Fruit fly (Drosophila melanogaster) whole organism, embryonic: ENCODE data around the gene CG7362.

ENCODE experiments used
- BEAF-32 ChIP-seq: fragments of 200-800 bp; sonication (Bioruptor generic); optimal IDR thresholded peaks from 3 replicates; lab custom pipeline; 2017; ENCODE audit warnings: missing biosample characterization, missing genetic modification characterization, mild to moderate bottlenecking, moderate library complexity, missing genetic modification reagents
- BtbVII ChIP-seq: fragments of 200-800 bp; sonication (Bioruptor generic); optimal IDR thresholded peaks from 3 replicates; lab custom pipeline; 2017; ENCODE audit warnings: missing biosample characterization, mild to moderate bottlenecking, missing genetic modification characterization
- CG10366 ChIP-seq: fragments of 200-800 bp; sonication (Bioruptor generic); IDR thresholded peaks from 2 replicates; pipeline ENCODE4 v1.3.6; 2022; ENCODE audit warnings: missing biosample characterization, missing genetic modification characterization
- CG11504 ChIP-seq: fragments of 200-800 bp; sonication (Bioruptor generic); optimal IDR thresholded peaks from 3 replicates; lab custom pipeline; 2019; ENCODE audit warnings: missing biosample characterization, mild to moderate bottlenecking, missing genetic modification characterization, moderate library complexity
- CG11696 ChIP-seq: fragments of 200-800 bp; sonication (Bioruptor generic); IDR thresholded peaks from 2 replicates; pipeline ENCODE4 v1.3.6; 2022; ENCODE audit warnings: missing biosample characterization, missing genetic modification characterization
- CG12391 ChIP-seq: fragments of 200-800 bp; sonication (Bioruptor generic); optimal IDR thresholded peaks from 3 replicates; lab custom pipeline; 2018; ENCODE audit warnings: missing biosample characterization, mild to moderate bottlenecking, missing genetic modification characterization, moderate library complexity
- CG12769 ChIP-seq: fragments of 200-800 bp; sonication (Bioruptor generic); optimal IDR thresholded peaks from 2 replicates; lab custom pipeline; 2019; ENCODE audit warnings: missing biosample characterization, mild to moderate bottlenecking, missing genetic modification characterization, moderate library complexity
- CG15011 ChIP-seq: fragments of 200-800 bp; sonication (Bioruptor generic); optimal IDR thresholded peaks from 3 replicates; lab custom pipeline; 2018; ENCODE audit warnings: missing biosample characterization, mild to moderate bottlenecking, missing genetic modification characterization
- CG16863 ChIP-seq: fragments of 200-800 bp; sonication (Bioruptor generic); optimal IDR thresholded peaks from 3 replicates; lab custom pipeline; 2016; ENCODE audit warnings: missing biosample characterization, missing genetic modification characterization
- CG17359 ChIP-seq: fragments of 200-800 bp; sonication (Bioruptor generic); optimal IDR thresholded peaks from 3 replicates; lab custom pipeline; 2018; ENCODE audit warnings: missing biosample characterization, mild to moderate bottlenecking, missing genetic modification characterization, moderate library complexity
- CG30431 ChIP-seq: fragments of 200-800 bp; sonication (Bioruptor generic); optimal IDR thresholded peaks from 2 replicates; lab custom pipeline; 2017; ENCODE audit warnings: missing biosample characterization, missing genetic modification characterization
- CG3726 ChIP-seq: fragments of 200-800 bp; sonication (Bioruptor generic); IDR thresholded peaks from 3 replicates; pipeline ENCODE4, ENCODE4 v1.3.6; 2022; ENCODE audit warnings: missing biosample characterization, missing genetic modification characterization
- CG4707 ChIP-seq: fragments of 200-800 bp; sonication (Bioruptor generic); optimal IDR thresholded peaks from 2 replicates; lab custom pipeline; 2018; ENCODE audit warnings: missing biosample characterization, mild to moderate bottlenecking, missing genetic modification characterization, moderate library complexity
- CG5245 ChIP-seq: fragments of 200-800 bp; sonication (Bioruptor generic); optimal IDR thresholded peaks from 3 replicates; lab custom pipeline; 2016; ENCODE audit warnings: missing biosample characterization, missing genetic modification characterization
- CG6791 ChIP-seq: fragments of 200-800 bp; sonication (Bioruptor generic); IDR thresholded peaks from 3 replicates; pipeline ENCODE4 v1.3.6; 2022; ENCODE audit warnings: missing biosample characterization, missing genetic modification characterization; ENCODE audit not compliant: partially characterized antibody
- CG7556 ChIP-seq: fragments of 200-800 bp; sonication (Bioruptor generic); optimal IDR thresholded peaks from 2 replicates; lab custom pipeline; 2017; ENCODE audit warnings: missing biosample characterization, mild to moderate bottlenecking, missing genetic modification characterization
- CG7839 ChIP-seq: fragments of 200-800 bp; sonication (Bioruptor generic); optimal IDR thresholded peaks from 3 replicates; lab custom pipeline; 2018; ENCODE audit warnings: missing biosample characterization, mild to moderate bottlenecking, missing genetic modification characterization, moderate library complexity
- CG8281 ChIP-seq: fragments of 200-800 bp; sonication (Bioruptor generic); optimal IDR thresholded peaks from 2 replicates; lab custom pipeline; 2018; ENCODE audit warnings: missing biosample characterization, mild to moderate bottlenecking, missing genetic modification characterization, moderate library complexity
- CG8924 ChIP-seq: fragments of 200-800 bp; optimal IDR thresholded peaks from 3 replicates; lab custom pipeline; 2019; ENCODE audit warnings: missing biosample characterization, mild to moderate bottlenecking, missing genetic modification characterization, moderate library complexity
- Drgx ChIP-seq: fragments of 200-800 bp; sonication (Bioruptor generic); IDR thresholded peaks from 2 replicates; pipeline ENCODE4 v1.3.6; 2022; ENCODE audit warnings: missing biosample characterization, missing genetic modification characterization
- Ets65A ChIP-seq: fragments of 200-800 bp; sonication (Bioruptor generic); peaks from one replicate; lab custom pipeline; 2016; ENCODE audit warnings: missing biosample characterization, missing genetic modification characterization
- H2.0 ChIP-seq: fragments of 200-800 bp; sonication (Bioruptor generic); IDR thresholded peaks from 2 replicates; pipeline ENCODE4 v1.3.6; 2022; ENCODE audit warnings: missing biosample characterization, missing genetic modification characterization
- HLH54F ChIP-seq: fragments of 200-800 bp; sonication (Bioruptor generic); optimal IDR thresholded peaks from 3 replicates; lab custom pipeline; 2016; ENCODE audit warnings: missing biosample characterization, missing genetic modification characterization
- Hr51 ChIP-seq, 2 experiments: fragments of 200-800 bp; sonication (Bioruptor generic); optimal IDR thresholded peaks; 2 replicates in 1 of 2; 3 replicates in 1 of 2; lab custom pipeline; 2016 to 2018; ENCODE audit warnings: missing biosample characterization in 2 of 2, missing genetic modification characterization in 2 of 2, mild to moderate bottlenecking in 1 of 2, moderate library complexity in 1 of 2
- Kr ChIP-seq: fragments of 200-800 bp; sonication (Bioruptor generic); optimal IDR thresholded peaks from 2 replicates; lab custom pipeline; 2017; ENCODE audit warnings: missing biosample characterization, mild to moderate bottlenecking, missing genetic modification characterization
- NFAT ChIP-seq: fragments of 200-800 bp; sonication (Bioruptor generic); IDR thresholded peaks from 2 replicates; pipeline ENCODE4 v1.3.6; 2022; ENCODE audit warnings: missing biosample characterization, missing genetic modification characterization
- Nf-YA ChIP-seq: fragments of 200-800 bp; sonication (Bioruptor generic); IDR thresholded peaks from 2 replicates; pipeline ENCODE4 v1.3.6; 2022; ENCODE audit warnings: missing biosample characterization, missing genetic modification characterization
- Optix ChIP-seq: fragments of 200-800 bp; sonication (Bioruptor generic); IDR thresholded peaks from 3 replicates; pipeline ENCODE4 v1.3.6; 2022; ENCODE audit warnings: missing biosample characterization, missing genetic modification characterization
- Pdp1 ChIP-seq, 2 experiments: fragments of 200-800 bp; sonication (Bioruptor generic); optimal IDR thresholded peaks; 3 replicates each; lab custom pipeline; 2016; ENCODE audit warnings: missing biosample characterization in 2 of 2, missing genetic modification characterization in 2 of 2, mild to moderate bottlenecking in 1 of 2, moderate library complexity in 1 of 2
- Trl ChIP-seq, 3 experiments: fragments of >200 bp in 2 of 3; fragments of 200-800 bp in 1 of 3; sonication (Bioruptor generic) in 1 of 3; optimal IDR thresholded peaks; 2 replicates in 1 of 3; 3 replicates in 2 of 3; lab custom pipeline; 2016 to 2017; ENCODE audit warnings: missing biosample characterization in 1 of 3, missing genetic modification characterization in 1 of 3
- ab ChIP-seq: fragments of 200-800 bp; sonication (Bioruptor generic); optimal IDR thresholded peaks from 2 replicates; lab custom pipeline; 2016; ENCODE audit warnings: missing biosample characterization, missing genetic modification characterization
- br ChIP-seq: fragments of >200 bp; optimal IDR thresholded peaks from 2 replicates; lab custom pipeline; 2017
- bsh ChIP-seq, 2 experiments: fragments of 200-800 bp; sonication (Bioruptor generic); optimal IDR thresholded peaks; 2 replicates each; lab custom pipeline; 2017 to 2018; ENCODE audit warnings: mild to moderate bottlenecking in 2 of 2, missing biosample characterization in 2 of 2, missing genetic modification characterization in 2 of 2, moderate library complexity in 1 of 2
- dan ChIP-seq: fragments of 200-800 bp; sonication (Bioruptor generic); IDR thresholded peaks from 2 replicates; pipeline ENCODE4 v1.3.6; 2022; ENCODE audit warnings: missing biosample characterization, missing genetic modification characterization
- disco-r ChIP-seq: fragments of 200-800 bp; sonication (Bioruptor generic); optimal IDR thresholded peaks from 2 replicates; lab custom pipeline; 2016; ENCODE audit warnings: missing biosample characterization, missing genetic modification characterization
- gsb ChIP-seq: fragments of 200-800 bp; sonication (Bioruptor generic); IDR thresholded peaks from 2 replicates; pipeline ENCODE4 v1.3.6; 2022; ENCODE audit warnings: missing biosample characterization, missing genetic modification characterization
- hkb ChIP-seq, 2 experiments: fragments of 200-800 bp in 1 of 2; fragments of >200 bp in 1 of 2; sonication (Bioruptor generic) in 1 of 2; IDR thresholded peaks in 1 of 2; optimal IDR thresholded peaks in 1 of 2; 2 replicates each; pipeline versions ENCODE4 v1.3.6 to Lab custom; 2017 to 2022; ENCODE audit warnings: missing biosample characterization in 1 of 2, missing genetic modification characterization in 1 of 2
- inv ChIP-seq: fragments of 200-800 bp; sonication (Bioruptor generic); IDR thresholded peaks from 2 replicates; pipeline ENCODE4 v1.3.6; 2022; ENCODE audit warnings: missing biosample characterization, missing genetic modification characterization; ENCODE audit not compliant: partially characterized antibody
- knrl ChIP-seq: fragments of 200-800 bp; sonication (Bioruptor generic); IDR thresholded peaks from 3 replicates; pipeline ENCODE4 v1.3.6; 2022; ENCODE audit warnings: missing biosample characterization, missing genetic modification characterization; ENCODE audit not compliant: partially characterized antibody
- nmo ChIP-seq: fragments of 200-800 bp; sonication (Bioruptor generic); optimal IDR thresholded peaks from 2 replicates; lab custom pipeline; 2018; ENCODE audit warnings: missing biosample characterization, mild to moderate bottlenecking, missing genetic modification characterization, moderate library complexity
- nom ChIP-seq: fragments of 200-800 bp; sonication (Bioruptor generic); optimal IDR thresholded peaks from 2 replicates; lab custom pipeline; 2017; ENCODE audit warnings: missing biosample characterization, missing genetic modification characterization, mild to moderate bottlenecking, moderate library complexity, missing genetic modification reagents
- pho ChIP-seq: fragments of 200-800 bp; sonication (Bioruptor generic); optimal IDR thresholded peaks from 2 replicates; lab custom pipeline; 2016; ENCODE audit warnings: missing biosample characterization, missing genetic modification characterization
- pita ChIP-seq: fragments of 200-800 bp; sonication (Bioruptor generic); optimal IDR thresholded peaks from 2 replicates; lab custom pipeline; 2017; ENCODE audit warnings: missing biosample characterization, mild to moderate bottlenecking, missing genetic modification characterization
- rib ChIP-seq: fragments of 200-800 bp; sonication (Bioruptor generic); IDR thresholded peaks from 2 replicates; pipeline ENCODE4 v1.3.6; 2022; ENCODE audit warnings: missing biosample characterization, missing genetic modification characterization
- slbo ChIP-seq: fragments of 200-800 bp; sonication (Bioruptor generic); IDR thresholded peaks from 2 replicates; pipeline ENCODE4 v1.3.6; 2022; ENCODE audit warnings: missing biosample characterization, missing genetic modification characterization
- sr ChIP-seq: fragments of 200-800 bp; sonication (Bioruptor generic); IDR thresholded peaks from 3 replicates; pipeline ENCODE4 v1.3.6; 2022; ENCODE audit warnings: missing biosample characterization, missing genetic modification characterization
- sug ChIP-seq: fragments of 200-800 bp; optimal IDR thresholded peaks from 2 replicates; lab custom pipeline; 2019; ENCODE audit warnings: missing biosample characterization, mild to moderate bottlenecking, missing genetic modification characterization, moderate library complexity
- vfl ChIP-seq: fragments of 200-800 bp; sonication (Bioruptor generic); optimal IDR thresholded peaks from 2 replicates; lab custom pipeline; 2016; ENCODE audit warnings: missing biosample characterization, missing genetic modification characterization
- z ChIP-seq: fragments of 200-800 bp; sonication (Bioruptor generic); IDR thresholded peaks from 3 replicates; pipeline ENCODE4 v1.3.6; 2022; ENCODE audit warnings: missing biosample characterization, missing genetic modification characterization
- zen ChIP-seq: fragments of 200-800 bp; sonication (Bioruptor generic); optimal IDR thresholded peaks from 3 replicates; lab custom pipeline; 2018; ENCODE audit warnings: missing biosample characterization, mild to moderate bottlenecking, missing genetic modification characterization, moderate library complexity

The CG7362 gene

dm6 chr3R:14720130-14720529 lies 34.1 kb downstream of the CG7362 start (continued):
- TF ChIP-seq CG6791 (GFP tag; lab: Robert Waterston, UW) (no peak), Ets65A (GFP tag; lab: Kevin White, UChicago) (peak; percentile 8), gsb (GFP tag; lab: Robert Waterston, UW) (no peak), hkb (optimal IDR thresholded peaks at IDR 0.05; lab: Kevin White, UChicago) (no peak), hkb (GFP tag; IDR thresholded peaks at IDR 0.05; lab: Robert Waterston, UW) (no peak), CG7839 (peak; percentile 19), CG3726 (GFP tag; lab: Robert Waterston, UW) (no peak), vfl (GFP tag; lab: Kevin White, UChicago) (no peak), rib (no peak), CG7556 (GFP tag; lab: Kevin White, UChicago) (no peak), pho (GFP tag; lab: Kevin White, UChicago) (no peak), Nf-YA (GFP tag; lab: Robert Waterston, UW) (no peak), nom (GFP tag; lab: Kevin White, UChicago) (no peak), CG12391 (peak; percentile 19), CG15011 (no peak), bsh (GFP tag; optimal IDR thresholded peaks at IDR 0.05; lab: Kevin White, UChicago) (peak in 1 of 2 experiments; percentile 37), z (GFP tag; lab: Robert Waterston, UW) (no peak), CG16863 (GFP tag; lab: Kevin White, UChicago) (no peak), zen (tag; lab: Kevin White, UChicago) (no peak), Pdp1 (GFP tag; optimal IDR thresholded peaks at IDR 0.05; lab: Kevin White, UChicago) (peak in 1 of 2 experiments; percentile 23), CG8924 (tag; lab: Kevin White, UChicago) (no peak), Kr (GFP tag; lab: Kevin White, UChicago) (no peak), Trl (optimal IDR thresholded peaks at IDR 0.05; lab: Kevin White, UChicago) (no peak), Trl (GFP tag; optimal IDR thresholded peaks at IDR 0.05; lab: Kevin White, UChicago) (no peak), BtbVII (no peak), knrl (no peak), disco-r (GFP tag; lab: Kevin White, UChicago) (no peak), pita (GFP tag; lab: Kevin White, UChicago) (no peak), slbo (peak; percentile 54), NFAT (GFP tag; lab: Robert Waterston, UW) (no peak), Optix (0 out of 3 replicates have a peak, but pooled peaks have one; percentile 33), CG17359 (tag; lab: Kevin White, UChicago) (no peak), HLH54F (GFP tag; lab: Kevin White, UChicago) (no peak), ab (GFP tag; lab: Kevin White, UChicago) (no peak), Hr51 (GFP tag; optimal IDR thresholded peaks at IDR 0.05; lab: Kevin White, UChicago) (peak in 1 of 2 experiments; percentile 30), nmo (peak; percentile 39), sr (GFP tag; lab: Robert Waterston, UW) (no peak), CG12769 (tag; lab: Kevin White, UChicago) (no peak), CG4707 (no peak), Drgx (GFP tag; lab: Robert Waterston, UW) (peak; percentile 70), sug (tag; lab: Kevin White, UChicago) (no peak), CG30431 (no peak), CG11696 (GFP tag; lab: Robert Waterston, UW) (no peak), br (lab: Kevin White, UChicago) (no peak), CG10366 (peak; percentile 33; the same call in 1 of the 2 replicates), BEAF-32 (GFP tag; lab: Kevin White, UChicago) (no peak), H2.0 (GFP tag; lab: Robert Waterston, UW) (no peak), dan (GFP tag; lab: Robert Waterston, UW) (no peak), CG11504 (tag; lab: Kevin White, UChicago) (peak; percentile 2), CG8281 (tag; lab: Kevin White, UChicago) (no peak), inv (GFP tag; lab: Robert Waterston, UW) (no peak), CG5245 (GFP tag; lab: Kevin White, UChicago) (no peak)
